Fruit fly (Drosophila melanogaster) whole organism, wandering third instar larva: ENCODE results near the gene mus312.

Experiments used
- Abd-B ChIP-seq: fragments of >200 bp; optimal IDR thresholded peaks from 2 replicates; lab custom pipeline; 2017; ENCODE audit warnings: missing biosample characterization, missing genetic modification characterization
- CG32264 ChIP-seq: fragments of 200-800 bp; sonication (Bioruptor generic); optimal IDR thresholded peaks from 2 replicates; lab custom pipeline; 2016; ENCODE audit warnings: missing biosample characterization, missing genetic modification characterization
- CG9705 ChIP-seq: fragments of 200-800 bp; sonication (Bioruptor generic); optimal IDR thresholded peaks from 2 replicates; lab custom pipeline; 2018; ENCODE audit warnings: missing biosample characterization, mild to moderate bottlenecking, missing genetic modification characterization
- CrebA ChIP-seq: fragments of 200-800 bp; sonication (Bioruptor generic); optimal IDR thresholded peaks from 2 replicates; lab custom pipeline; 2016; ENCODE audit warnings: missing biosample characterization, mild to moderate bottlenecking, missing genetic modification characterization, borderline replicate concordance
- Dfd ChIP-seq: fragments of >200 bp; optimal IDR thresholded peaks from 2 replicates; lab custom pipeline; 2017; ENCODE audit warnings: missing biosample characterization, missing genetic modification characterization
- Dif ChIP-seq: fragments of 200-275, 200-300 bp; sonication (Bioruptor generic); optimal IDR thresholded peaks from 2 replicates; lab custom pipeline; 2018; ENCODE audit warnings: missing biosample characterization, missing genetic modification characterization; ENCODE audit not compliant: partially characterized antibody
- GATAd ChIP-seq: sonication (Bioruptor generic); optimal IDR thresholded peaks from 2 replicates; lab custom pipeline; 2016; ENCODE audit warnings: missing biosample characterization, missing genetic modification characterization
- HLH106 ChIP-seq: fragments of 200-800 bp; optimal IDR thresholded peaks from 3 replicates; lab custom pipeline; 2019; ENCODE audit warnings: missing biosample characterization, mild to moderate bottlenecking, missing genetic modification characterization, moderate library complexity
- Hr78 ChIP-seq: fragments of >200 bp; optimal IDR thresholded peaks from 2 replicates; lab custom pipeline; 2017; ENCODE audit warnings: missing biosample characterization, missing genetic modification characterization
- Hr83 ChIP-seq: fragments of 200-300 bp; sonication (Bioruptor generic); optimal IDR thresholded peaks from 2 replicates; lab custom pipeline; 2016; ENCODE audit warnings: missing biosample characterization, mild to moderate bottlenecking, missing genetic modification characterization, moderate library complexity; ENCODE audit not compliant: poor library complexity, severe bottlenecking
- Jra ChIP-seq: sonication (Bioruptor generic); optimal IDR thresholded peaks from 2 replicates; lab custom pipeline; 2016; ENCODE audit warnings: missing biosample characterization, missing genetic modification characterization
- Myc ChIP-seq: fragments of >200 bp; optimal IDR thresholded peaks from 2 replicates; lab custom pipeline; 2017
- N ChIP-seq: fragments of >200 bp; optimal IDR thresholded peaks from 2 replicates; lab custom pipeline; 2018; ENCODE audit warnings: missing biosample characterization, missing external identifiers, missing genetic modification characterization
- OdsH ChIP-seq: fragments of 200-800 bp; sonication (Bioruptor generic); optimal IDR thresholded peaks from 2 replicates; lab custom pipeline; 2016; ENCODE audit warnings: missing biosample characterization, mild to moderate bottlenecking, missing genetic modification characterization
- Sp1 ChIP-seq: fragments of 200-800 bp; sonication (Bioruptor generic); optimal IDR thresholded peaks from 3 replicates; lab custom pipeline; 2019; ENCODE audit warnings: missing biosample characterization, mild to moderate bottlenecking, missing genetic modification characterization, moderate library complexity
- Vsx2 ChIP-seq: fragments of 200-300, 225-300 bp; sonication (Bioruptor generic); optimal IDR thresholded peaks from 2 replicates; lab custom pipeline; 2018; ENCODE audit warnings: missing biosample characterization, missing genetic modification characterization; ENCODE audit not compliant: partially characterized antibody
- br ChIP-seq: fragments of 200-800 bp; sonication (Bioruptor generic); optimal IDR thresholded peaks from 2 replicates; lab custom pipeline; 2016; ENCODE audit warnings: missing biosample characterization, missing genetic modification characterization
- brk ChIP-seq: fragments of 200-800 bp; sonication (Bioruptor generic); optimal IDR thresholded peaks from 2 replicates; lab custom pipeline; 2016; ENCODE audit warnings: missing biosample characterization, mild to moderate bottlenecking, missing genetic modification characterization
- dl ChIP-seq, 2 experiments: fragments of 175-275, 200-275 bp in 1 of 2; fragments of 200-275 bp in 1 of 2; sonication (Bioruptor generic); optimal IDR thresholded peaks; lab custom pipeline; 2018; ENCODE audit warnings: mild to moderate bottlenecking in 2 of 2, missing biosample characterization in 2 of 2, missing genetic modification characterization in 2 of 2, moderate library complexity in 2 of 2; ENCODE audit not compliant: partially characterized antibody in 2 of 2, insufficient read depth in 1 of 2
- dmrt93B ChIP-seq: fragments of 200-800 bp; sonication (Bioruptor generic); optimal IDR thresholded peaks from 2 replicates; lab custom pipeline; 2018; ENCODE audit warnings: missing biosample characterization, mild to moderate bottlenecking, missing genetic modification characterization
- dsf ChIP-seq: sonication (Bioruptor generic); optimal IDR thresholded peaks from 2 replicates; lab custom pipeline; 2016; ENCODE audit warnings: missing biosample characterization, missing genetic modification characterization, borderline replicate concordance
- ey ChIP-seq: fragments of 200-800 bp; sonication (Bioruptor generic); optimal IDR thresholded peaks from 2 replicates; lab custom pipeline; 2016; ENCODE audit warnings: missing biosample characterization, missing genetic modification characterization
- foxo ChIP-seq, 2 experiments: fragments of 200-800 bp; sonication (Bioruptor generic); optimal IDR thresholded peaks; 2 replicates in 1 of 2; 3 replicates in 1 of 2; lab custom pipeline; 2016 to 2017; ENCODE audit warnings: missing biosample characterization in 2 of 2, missing genetic modification characterization in 2 of 2
- fru ChIP-seq: fragments of 200-800 bp; sonication (Bioruptor generic); optimal IDR thresholded peaks from 3 replicates; lab custom pipeline; 2016; ENCODE audit warnings: missing biosample characterization, mild to moderate bottlenecking, missing genetic modification characterization
- h ChIP-seq: fragments of 200-800 bp; sonication (Bioruptor generic); optimal IDR thresholded peaks from 3 replicates; lab custom pipeline; 2016; ENCODE audit warnings: missing biosample characterization, mild to moderate bottlenecking, missing genetic modification characterization
- lola ChIP-seq: fragments of >200 bp; optimal IDR thresholded peaks from 2 replicates; lab custom pipeline; 2017; ENCODE audit warnings: missing biosample characterization, missing genetic modification characterization
- pan ChIP-seq: fragments of >200 bp; optimal IDR thresholded peaks from 2 replicates; lab custom pipeline; 2017
- psq ChIP-seq: fragments of 200-800 bp; sonication (Bioruptor generic); optimal IDR thresholded peaks from 3 replicates; lab custom pipeline; 2017; ENCODE audit warnings: missing biosample characterization, mild to moderate bottlenecking, missing genetic modification characterization, moderate library complexity
- rgr ChIP-seq: fragments of 200-800 bp; sonication (Bioruptor generic); optimal IDR thresholded peaks from 3 replicates; lab custom pipeline; 2016; ENCODE audit warnings: missing biosample characterization, mild to moderate bottlenecking, missing genetic modification characterization
- sv ChIP-seq: fragments of 200-800 bp; sonication (Bioruptor generic); optimal IDR thresholded peaks from 3 replicates; lab custom pipeline; 2016; ENCODE audit warnings: missing biosample characterization, missing genetic modification characterization
- tai ChIP-seq: sonication (Bioruptor generic); optimal IDR thresholded peaks from 2 replicates; lab custom pipeline; 2016; ENCODE audit warnings: missing biosample characterization, missing genetic modification characterization
- woc ChIP-seq: sonication (Bioruptor generic); optimal IDR thresholded peaks from 2 replicates; lab custom pipeline; 2016; ENCODE audit warnings: missing biosample characterization, mild to moderate bottlenecking, missing genetic modification characterization

mus312 gene

DNA sequence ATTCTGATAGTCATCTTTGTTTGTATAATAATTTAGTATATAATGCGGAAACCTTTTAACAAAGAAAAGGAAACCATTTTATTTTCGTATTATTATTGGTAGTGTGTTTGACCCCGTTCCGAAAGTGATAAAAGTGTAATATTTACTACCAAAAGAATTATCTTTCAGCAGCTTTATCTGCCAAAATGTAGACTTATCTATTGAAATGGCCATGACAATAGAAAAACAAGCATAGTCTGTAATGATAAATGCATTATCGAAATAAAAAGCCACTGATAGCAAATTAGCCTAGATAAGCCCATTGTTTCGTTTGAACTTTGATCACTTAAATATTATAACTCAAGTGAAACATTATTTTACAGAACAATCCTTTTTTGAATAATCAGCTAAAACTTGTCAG lies 47.2 kb downstream of the mus312 start:
- TF ChIP-seq Hr83 (no peak), dsf (GFP tag; lab: Kevin White, UChicago) (no peak), OdsH (GFP tag; lab: Kevin White, UChicago) (no peak), brk (GFP tag; lab: Kevin White, UChicago) (peak; percentile 21), br (GFP tag; lab: Kevin White, UChicago) (peak; percentile 18)

DNA sequence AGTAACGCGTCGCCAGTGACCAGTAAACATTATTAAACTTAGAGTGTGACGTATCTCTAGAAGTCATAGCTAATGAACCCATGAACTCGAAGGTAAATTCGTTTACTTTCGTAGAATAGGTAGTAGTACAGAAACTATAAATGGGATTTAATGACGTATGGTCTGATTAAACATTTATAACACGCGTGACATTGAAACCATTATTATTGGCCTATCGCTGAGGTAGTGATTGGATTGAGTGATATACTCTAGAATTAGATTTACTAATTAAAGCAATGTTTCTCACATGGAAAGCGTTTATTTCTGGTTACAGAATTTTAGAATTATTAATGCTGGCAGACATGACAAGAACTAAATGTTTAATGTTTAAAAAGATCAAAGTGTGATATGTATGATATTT lies 47.9 kb downstream of the mus312 start:
- TF ChIP-seq Dif (GFP tag; lab: Kevin White, UChicago), result no peak
- TF ChIP-seq CG32264, result no peak
- TF ChIP-seq OdsH (GFP tag; lab: Kevin White, UChicago), result no peak
- no peak for TF ChIP-seq sv (GFP tag; lab: Kevin White, UChicago)
- no peak for TF ChIP-seq Hr83
- TF ChIP-seq h, result no peak
- TF ChIP-seq dl (GFP tag; optimal IDR thresholded peaks at IDR 0.05; lab: Kevin White, UChicago; ENCODE audit: insufficient read depth in 1 of 2, partially characterized antibody in 2 of 2), result no peak
- no peak for TF ChIP-seq Jra (GFP tag; lab: Kevin White, UChicago)
- no peak for TF ChIP-seq fru
- no peak for TF ChIP-seq CrebA (GFP tag; lab: Kevin White, UChicago)
- TF ChIP-seq brk (GFP tag; lab: Kevin White, UChicago), result no peak
- TF ChIP-seq tai, result no peak
- no peak for TF ChIP-seq GATAd (GFP tag; lab: Kevin White, UChicago)
- TF ChIP-seq, all 38 proteins: peak for 0

DNA sequence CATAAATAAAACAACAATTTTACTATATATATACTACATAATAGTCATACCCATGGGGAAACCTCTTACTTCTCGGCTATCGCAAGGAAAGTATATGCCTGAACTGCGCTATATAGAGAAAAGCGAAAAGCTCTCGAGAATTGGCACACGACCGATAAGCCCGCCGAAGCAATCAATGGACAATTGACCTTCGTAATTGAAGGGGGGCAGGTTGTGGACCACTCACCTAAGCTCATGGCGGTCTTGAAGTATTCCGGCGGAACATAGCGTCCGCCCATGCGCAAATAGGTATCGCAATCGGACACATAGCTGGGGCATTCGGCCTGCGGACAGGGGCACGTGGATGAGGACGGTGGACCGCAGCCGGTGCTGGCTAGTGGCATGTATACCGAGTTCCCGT lies 51.5 kb downstream of the mus312 start:
- TF ChIP-seq CrebA (GFP tag; lab: Kevin White, UChicago) (no peak), br (GFP tag; lab: Kevin White, UChicago) (no peak), h (peak; percentile 9), Hr78 (GFP tag; lab: Kevin White, UChicago) (no peak), dmrt93B (GFP tag; lab: Kevin White, UChicago) (no peak)

DNA sequence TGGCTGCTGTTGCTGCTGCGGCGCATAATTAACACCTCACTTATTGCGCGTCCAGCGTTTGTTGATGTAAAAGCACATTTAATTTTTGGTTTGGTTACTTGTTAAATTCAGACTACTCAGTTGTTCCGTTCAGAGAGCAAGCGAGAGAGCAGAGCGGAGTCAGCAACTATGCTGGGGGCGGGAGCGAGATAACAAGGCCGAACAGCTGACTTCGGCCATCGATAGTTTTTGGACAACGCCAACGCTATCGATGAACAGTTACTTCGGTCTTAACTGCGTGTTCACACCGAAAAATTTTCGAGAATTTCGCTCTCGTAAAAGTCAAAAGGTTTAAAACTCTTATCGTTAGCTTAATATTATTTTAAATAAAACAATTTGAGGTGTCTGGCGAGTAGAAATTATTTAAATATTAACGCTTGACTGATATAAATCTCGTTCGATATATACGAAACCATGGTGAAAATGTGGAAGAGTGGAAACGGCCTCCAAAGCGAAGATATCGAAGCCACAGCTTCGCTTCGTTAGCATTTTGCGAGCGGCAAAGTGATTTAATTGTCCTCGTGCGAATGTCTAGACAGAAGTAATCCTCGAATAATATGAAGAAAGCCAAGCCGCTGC lies 52.5 kb downstream of the mus312 start, which contains the start of the genes SMSr and smid:
SMSr (minus strand) TSS at position 116 of the 618 bp plus-strand sequence.
smid (plus strand) TSS at position 256 of the 618 bp plus-strand sequence.
- TF ChIP-seq Hr83 (peak; percentile 18), N (GFP tag; lab: Kevin White, UChicago) (peak; percentile 46), Sp1 (GFP tag; lab: Kevin White, UChicago) (peak; percentile 56), pan (lab: Kevin White, UChicago) (no peak), ey (peak; percentile 62), rgr (GFP tag; lab: Kevin White, UChicago) (peak; percentile 74), dsf (GFP tag; lab: Kevin White, UChicago) (peak; percentile 28), br (GFP tag; lab: Kevin White, UChicago) (peak; percentile 47), woc (GFP tag; lab: Kevin White, UChicago) (peak; percentile 73), h (peak; percentile 66), CG9705 (GFP tag; lab: Kevin White, UChicago) (peak; percentile 16), psq (peak; percentile 32), Abd-B (GFP tag; lab: Kevin White, UChicago) (no peak), Myc (lab: Kevin White, UChicago) (peak; percentile 21), HLH106 (tag; lab: Kevin White, UChicago) (peak; percentile 61), dmrt93B (GFP tag; lab: Kevin White, UChicago) (peak; percentile 28), dl (GFP tag; optimal IDR thresholded peaks at IDR 0.05; lab: Kevin White, UChicago; ENCODE audit: insufficient read depth in 1 of 2, partially characterized antibody in 2 of 2) (peak; percentile 84 to 90), fru (peak; percentile 98), CG32264 (no peak), Jra (GFP tag; lab: Kevin White, UChicago) (peak; percentile 72), brk (GFP tag; lab: Kevin White, UChicago) (no peak), sv (GFP tag; lab: Kevin White, UChicago) (peak; percentile 42), Dfd (GFP tag; lab: Kevin White, UChicago) (no peak), foxo (GFP tag; optimal IDR thresholded peaks at IDR 0.05; lab: Kevin White, UChicago) (peak in 1 of 2 experiments; percentile 68), GATAd (GFP tag; lab: Kevin White, UChicago) (no peak), OdsH (GFP tag; lab: Kevin White, UChicago) (peak; percentile 56), Dif (GFP tag; lab: Kevin White, UChicago) (peak; percentile 95), lola (GFP tag; lab: Kevin White, UChicago) (no peak), Vsx2 (GFP tag; lab: Kevin White, UChicago) (peak; percentile 69)
